Worm (Caenorhabditis elegans): ENCODE measurements around the gene C31B8.16.

The C31B8.16 gene

DNA sequence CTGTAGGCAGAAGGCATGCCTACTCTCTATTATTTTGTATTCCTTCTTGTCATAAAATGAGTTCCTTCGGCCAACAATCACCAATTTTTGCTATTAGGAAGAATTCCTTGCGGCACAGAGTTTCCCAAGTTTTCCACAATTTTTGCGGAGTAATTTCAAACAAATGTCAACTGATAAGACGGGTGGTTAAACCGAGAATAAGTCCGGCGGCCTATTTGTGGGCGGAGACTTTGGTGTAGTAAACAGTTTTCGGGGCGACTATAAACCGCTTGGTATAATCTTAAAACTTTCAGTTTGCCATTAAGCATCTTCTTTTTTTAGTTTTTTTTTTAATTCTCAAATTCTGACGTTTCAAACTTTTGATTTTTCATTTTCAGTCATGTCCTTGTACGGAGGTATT lies 48.8 kb upstream of the C31B8.16 start, which contains the start of gene ifc-1:
Gene ifc-1, plus strand, starts transcription at position 378 of the 400 bp plus-strand sequence.
- peak; percentile 52 for TF ChIP-seq nhr-28 (tag; optimal IDR thresholded peaks at IDR 0.05)
- peak; percentile 46 for TF ChIP-seq dmd-6 (GFP tag; IDR thresholded peaks at IDR 0.05)
- no peak for TF ChIP-seq lin-13 (GFP tag; optimal IDR thresholded peaks at IDR 0.05)
- no peak for TF ChIP-seq daf-16 (GFP tag; optimal IDR thresholded peaks at IDR 0.05)
- TF ChIP-seq daf-16 (tag; optimal IDR thresholded peaks at IDR 0.05): peak; percentile 76
- peak; percentile 33 for TF ChIP-seq dve-1 (tag; optimal IDR thresholded peaks at IDR 0.05; ENCODE audit: insufficient read depth)
- peak; percentile 13 for TF ChIP-seq hlh-11 (tag; optimal IDR thresholded peaks at IDR 0.05)

- TF ChIP-seq ceh-20 (GFP tag; IDR thresholded peaks at IDR 0.05): 0 out of 2 replicates have a peak, but pooled peaks have one; percentile 12
- peak; percentile 47 for TF ChIP-seq dve-1 (tag; optimal IDR thresholded peaks at IDR 0.05; ENCODE audit: insufficient read depth)
- peak; percentile 81 for TF ChIP-seq dmd-6 (GFP tag; IDR thresholded peaks at IDR 0.05)
- TF ChIP-seq nhr-76 (tag; optimal IDR thresholded peaks at IDR 0.05): no peak
- TF ChIP-seq aha-1 (tag): peak; percentile 70
- TF ChIP-seq daf-16 (GFP tag; optimal IDR thresholded peaks at IDR 0.05): no peak
- TF ChIP-seq daf-16 (tag; optimal IDR thresholded peaks at IDR 0.05): peak; percentile 55
- peak; percentile 61 for TF ChIP-seq nhr-28 (tag; optimal IDR thresholded peaks at IDR 0.05)
- TF ChIP-seq pqm-1 (tag; optimal IDR thresholded peaks at IDR 0.05): peak; percentile 11
- TF ChIP-seq madf-5 (GFP tag; IDR thresholded peaks at IDR 0.05): no peak
These were observed 48.3 kb upstream of the C31B8.16 start for ce11 chrV:2881565-2881964.

DNA sequence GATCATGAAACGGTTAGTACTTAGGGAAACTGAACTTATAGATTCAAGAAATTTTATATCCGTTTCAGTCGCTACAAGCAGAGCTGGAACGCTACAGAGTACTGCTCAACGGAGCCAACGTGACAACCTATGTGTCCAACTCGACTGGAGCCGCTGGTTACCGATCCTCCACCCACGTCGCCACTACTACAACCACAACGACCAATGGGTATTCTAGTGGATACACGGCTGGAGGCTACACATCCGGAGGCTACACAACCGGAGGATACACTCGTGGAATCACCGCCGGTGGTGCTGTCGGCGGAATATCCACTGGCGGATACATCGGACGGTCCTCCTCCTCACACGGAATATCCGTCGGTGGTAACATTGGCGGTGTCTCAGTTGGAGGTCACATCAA lies 46.8 kb upstream of the C31B8.16 start:
- TF ChIP-seq dmd-8 (GFP tag; IDR thresholded peaks at IDR 0.05) (no peak), hlh-11 (tag; optimal IDR thresholded peaks at IDR 0.05) (no peak), snpc-1.2 (GFP tag; IDR thresholded peaks at IDR 0.05) (no peak), tag-97 (GFP tag; IDR thresholded peaks at IDR 0.05) (no peak), mep-1 (tag; optimal IDR thresholded peaks at IDR 0.05) (no peak), pha-4 (GFP tag; IDR thresholded peaks at IDR 0.05) (no peak), pha-4 (tag; optimal IDR thresholded peaks at IDR 0.05) (no peak), ces-1 (GFP tag; optimal IDR thresholded peaks at IDR 0.05) (no peak), lin-13 (GFP tag; optimal IDR thresholded peaks at IDR 0.05) (no peak)

ce11 chrV:2884411-2884810 lies 45.4 kb upstream of the C31B8.16 start, which contains the start of gene sre-24:
Gene sre-24, plus strand, starts transcription at chrV:2884711.
- no peak for TF ChIP-seq fos-1 (tag; optimal IDR thresholded peaks at IDR 0.05)
- TF ChIP-seq vab-7 (GFP tag; IDR thresholded peaks at IDR 0.05): no peak
- TF ChIP-seq egl-27 (tag; optimal IDR thresholded peaks at IDR 0.05): no peak
- TF ChIP-seq nhr-28 (tag; optimal IDR thresholded peaks at IDR 0.05): no peak
- TF ChIP-seq set-16 (GFP tag; IDR thresholded peaks at IDR 0.05): no peak
- no peak for TF ChIP-seq rbr-2 (tag; optimal IDR thresholded peaks at IDR 0.05)
- no peak for TF ChIP-seq F26F4.8 (GFP tag; conservative IDR thresholded peaks at IDR 0.05)
- TF ChIP-seq mes-2 (tag; optimal IDR thresholded peaks at IDR 0.05; ENCODE audit: poor library complexity, severe bottlenecking): no peak
- TF ChIP-seq D1046.2 (GFP tag; IDR thresholded peaks at IDR 0.05): no peak
- TF ChIP-seq aha-1 (tag): no peak
- no peak for TF ChIP-seq nhr-6 (tag; optimal IDR thresholded peaks at IDR 0.05)
- TF ChIP-seq hlh-11 (tag; optimal IDR thresholded peaks at IDR 0.05): no peak
- TF ChIP-seq ceh-20 (GFP tag; IDR thresholded peaks at IDR 0.05): no peak
- TF ChIP-seq hlh-30 (tag; optimal IDR thresholded peaks at IDR 0.05; ENCODE audit: insufficient read depth): no peak
- TF ChIP-seq duxl-1 (tag; optimal IDR thresholded peaks at IDR 0.05; ENCODE audit: poor library complexity): no peak
- no peak for TF ChIP-seq php-3 (GFP tag; IDR thresholded peaks at IDR 0.05)
- no peak for TF ChIP-seq egl-43 (GFP tag; IDR thresholded peaks at IDR 0.05)

- TF ChIP-seq ceh-82 (tag; optimal IDR thresholded peaks at IDR 0.05) (no peak), aha-1 (tag) (peak; percentile 93)
These were observed 41.6 kb upstream of the C31B8.16 start for ce11 chrV:2888265-2888664.

Data from whole organism, L4 larva.